Fruit fly (Drosophila melanogaster) whole organism, embryonic: ENCODE results near the gene gpp.

ENCODE experiments used
- Atf6 ChIP-seq: fragments of 200-800 bp; sonication (Bioruptor generic); IDR thresholded peaks from 2 replicates; pipeline ENCODE4 v1.3.6; 2022; ENCODE audit warnings: missing biosample characterization, missing genetic modification characterization
- B-H1 ChIP-seq: fragments of 200-800 bp; sonication (Bioruptor generic); IDR thresholded peaks from 3 replicates; pipeline ENCODE4 v1.3.6; 2022; ENCODE audit warnings: missing biosample characterization, missing genetic modification characterization
- Blimp-1 ChIP-seq: fragments of 200-800 bp; sonication (Bioruptor generic); optimal IDR thresholded peaks from 3 replicates; lab custom pipeline; 2018; ENCODE audit warnings: missing biosample characterization, missing genetic modification characterization, mild to moderate bottlenecking, moderate library complexity, missing genetic modification reagents
- BtbVII ChIP-seq: fragments of 200-800 bp; sonication (Bioruptor generic); optimal IDR thresholded peaks from 3 replicates; lab custom pipeline; 2017; ENCODE audit warnings: missing biosample characterization, mild to moderate bottlenecking, missing genetic modification characterization
- Bteb2 ChIP-seq: fragments of 200-800 bp; sonication (Bioruptor generic); optimal IDR thresholded peaks from 2 replicates; lab custom pipeline; 2016; ENCODE audit warnings: missing biosample characterization, missing genetic modification characterization
- CG13123 ChIP-seq: fragments of 200-800 bp; sonication (Bioruptor generic); optimal IDR thresholded peaks from 2 replicates; lab custom pipeline; 2016; ENCODE audit warnings: missing biosample characterization, missing genetic modification characterization
- CG14710 ChIP-seq: fragments of 200-800 bp; sonication (Bioruptor generic); optimal IDR thresholded peaks from 3 replicates; lab custom pipeline; 2019; ENCODE audit warnings: missing biosample characterization, mild to moderate bottlenecking, missing genetic modification characterization, moderate library complexity
- CG15011 ChIP-seq: fragments of 200-800 bp; sonication (Bioruptor generic); optimal IDR thresholded peaks from 3 replicates; lab custom pipeline; 2018; ENCODE audit warnings: missing biosample characterization, mild to moderate bottlenecking, missing genetic modification characterization
- CG15479 ChIP-seq: fragments of 200-800 bp; sonication (Bioruptor generic); optimal IDR thresholded peaks from 3 replicates; lab custom pipeline; 2019; ENCODE audit warnings: missing biosample characterization, mild to moderate bottlenecking, missing genetic modification characterization, moderate library complexity
- CG17359 ChIP-seq: fragments of 200-800 bp; sonication (Bioruptor generic); optimal IDR thresholded peaks from 3 replicates; lab custom pipeline; 2018; ENCODE audit warnings: missing biosample characterization, mild to moderate bottlenecking, missing genetic modification characterization, moderate library complexity
- CG17912 ChIP-seq: fragments of 200-800 bp; sonication (Bioruptor generic); optimal IDR thresholded peaks from 2 replicates; lab custom pipeline; 2018; ENCODE audit warnings: missing biosample characterization, mild to moderate bottlenecking, missing genetic modification characterization
- CG18764 ChIP-seq: fragments of 200-800 bp; sonication (Bioruptor generic); optimal IDR thresholded peaks from 3 replicates; lab custom pipeline; 2016; ENCODE audit warnings: missing biosample characterization, missing genetic modification characterization
- CG2712 ChIP-seq: fragments of 200-800 bp; optimal IDR thresholded peaks from 3 replicates; lab custom pipeline; 2019; ENCODE audit warnings: missing biosample characterization, mild to moderate bottlenecking, missing genetic modification characterization, moderate library complexity
- CG31365 ChIP-seq: fragments of 200-800 bp; sonication (Bioruptor generic); optimal IDR thresholded peaks from 2 replicates; lab custom pipeline; 2018; ENCODE audit warnings: missing biosample characterization, mild to moderate bottlenecking, missing genetic modification characterization
- CG33213 ChIP-seq: fragments of 200-800 bp; sonication (Bioruptor generic); optimal IDR thresholded peaks from 3 replicates; lab custom pipeline; 2016; ENCODE audit warnings: missing biosample characterization, missing genetic modification characterization
- CG34376 ChIP-seq: fragments of 200-800 bp; sonication (Bioruptor generic); optimal IDR thresholded peaks from 2 replicates; lab custom pipeline; 2018; ENCODE audit warnings: missing biosample characterization, mild to moderate bottlenecking, missing genetic modification characterization
- CG4730 ChIP-seq: fragments of 200-800 bp; sonication (Bioruptor generic); IDR thresholded peaks from 2 replicates; pipeline ENCODE4 v1.3.6; 2022; ENCODE audit warnings: missing biosample characterization, missing genetic modification characterization
- CG5953 ChIP-seq: fragments of 200-800 bp; sonication (Bioruptor generic); IDR thresholded peaks from 2 replicates; pipeline ENCODE4 v1.3.6; 2022; ENCODE audit warnings: missing biosample characterization, missing genetic modification characterization
- CG6272 ChIP-seq: fragments of 200-800 bp; sonication (Bioruptor generic); IDR thresholded peaks from 2 replicates; pipeline ENCODE4 v1.3.6; 2022; ENCODE audit warnings: missing biosample characterization, missing genetic modification characterization
- CG6654 ChIP-seq: fragments of 200-800 bp; sonication (Bioruptor generic); optimal IDR thresholded peaks from 2 replicates; lab custom pipeline; 2017; ENCODE audit warnings: missing biosample characterization, mild to moderate bottlenecking, missing genetic modification characterization
- CG7963 ChIP-seq: fragments of 200-800 bp; sonication (Bioruptor generic); IDR thresholded peaks from 3 replicates; pipeline ENCODE4 v1.3.6; 2022; ENCODE audit warnings: missing biosample characterization, missing genetic modification characterization; ENCODE audit not compliant: partially characterized antibody
- CoRest ChIP-seq: fragments of 200-800 bp; sonication (Bioruptor generic); optimal IDR thresholded peaks from 3 replicates; lab custom pipeline; 2018; ENCODE audit warnings: missing biosample characterization, mild to moderate bottlenecking, missing genetic modification characterization, moderate library complexity
- Dad ChIP-seq: fragments of 200-800 bp; sonication (Bioruptor generic); optimal IDR thresholded peaks from 3 replicates; lab custom pipeline; 2016; ENCODE audit warnings: missing biosample characterization, missing genetic modification characterization
- Dip2 ChIP-seq: fragments of 200-800 bp; sonication (Bioruptor generic); IDR thresholded peaks from 2 replicates; pipeline ENCODE4 v1.3.6; 2022; ENCODE audit warnings: missing biosample characterization, missing genetic modification characterization
- Fer1 ChIP-seq: fragments of 200-800 bp; sonication (Bioruptor generic); optimal IDR thresholded peaks from 2 replicates; lab custom pipeline; 2017; ENCODE audit warnings: missing biosample characterization, mild to moderate bottlenecking, missing genetic modification characterization
- GATAe ChIP-seq: fragments of 200-800 bp; sonication (Bioruptor generic); conservative IDR thresholded peaks from 2 replicates; pipeline ENCODE4 v1.3.6; 2022; ENCODE audit warnings: missing biosample characterization, missing genetic modification characterization
- HmgD ChIP-seq: fragments of 200-800 bp; sonication (Bioruptor generic); optimal IDR thresholded peaks from 3 replicates; lab custom pipeline; 2016; ENCODE audit warnings: missing biosample characterization, missing genetic modification characterization
- Hr39 ChIP-seq: fragments of >200 bp; optimal IDR thresholded peaks from 2 replicates; lab custom pipeline; 2017
- NfI ChIP-seq: fragments of 200-800 bp; sonication (Bioruptor generic); optimal IDR thresholded peaks from 3 replicates; lab custom pipeline; 2018; ENCODE audit warnings: missing biosample characterization, mild to moderate bottlenecking, missing genetic modification characterization, moderate library complexity
- Opbp ChIP-seq: fragments of 200-800 bp; sonication (Bioruptor generic); IDR thresholded peaks from 3 replicates; pipeline ENCODE4 v1.3.6; 2022; ENCODE audit warnings: missing biosample characterization, missing genetic modification characterization; ENCODE audit not compliant: partially characterized antibody
- Scr ChIP-seq: fragments of 200-800 bp; sonication (Bioruptor generic); IDR thresholded peaks from 2 replicates; pipeline ENCODE4 v1.3.6; 2022; ENCODE audit warnings: missing biosample characterization, missing genetic modification characterization; ENCODE audit not compliant: partially characterized antibody
- Stat92E ChIP-seq, 3 experiments: fragments of >200 bp in 2 of 3; fragments of 200-800 bp in 1 of 3; sonication (Bioruptor generic) in 1 of 3; optimal IDR thresholded peaks; 2 replicates each; lab custom pipeline; 2017 to 2019; ENCODE audit warnings: missing biosample characterization in 3 of 3, missing genetic modification characterization in 3 of 3, mild to moderate bottlenecking in 1 of 3, moderate library complexity in 1 of 3
- Xrp1 ChIP-seq: fragments of 200-800 bp; sonication (Bioruptor generic); IDR thresholded peaks from 2 replicates; pipeline ENCODE4 v1.3.6; 2022; ENCODE audit warnings: missing biosample characterization, missing genetic modification characterization
- amos ChIP-seq: fragments of 200-800 bp; sonication (Bioruptor generic); IDR thresholded peaks from 2 replicates; pipeline ENCODE4 v1.3.6; 2022; ENCODE audit warnings: missing biosample characterization, missing genetic modification characterization; ENCODE audit not compliant: partially characterized antibody
- ap ChIP-seq: fragments of 200-800 bp; sonication (Bioruptor generic); IDR thresholded peaks from 2 replicates; pipeline ENCODE4 v1.3.6; 2022; ENCODE audit warnings: missing biosample characterization, missing genetic modification characterization
- ato ChIP-seq: fragments of 200-800 bp; sonication (Bioruptor generic); IDR thresholded peaks from 2 replicates; pipeline ENCODE4 v1.3.6; 2022; ENCODE audit warnings: missing biosample characterization, missing genetic modification characterization; ENCODE audit not compliant: partially characterized antibody
- cato ChIP-seq: fragments of 200-800 bp; sonication (Bioruptor generic); optimal IDR thresholded peaks from 2 replicates; lab custom pipeline; 2016; ENCODE audit warnings: missing biosample characterization, missing genetic modification characterization, borderline replicate concordance
- grau ChIP-seq: fragments of 200-800 bp; optimal IDR thresholded peaks from 3 replicates; lab custom pipeline; 2019; ENCODE audit warnings: missing biosample characterization, mild to moderate bottlenecking, missing genetic modification characterization, moderate library complexity
- klu ChIP-seq: fragments of 200-800 bp; sonication (Bioruptor generic); IDR thresholded peaks from 2 replicates; pipeline ENCODE4 v1.3.6; 2022; ENCODE audit warnings: missing biosample characterization, missing genetic modification characterization
- lilli ChIP-seq: fragments of 200-800 bp; sonication (Bioruptor generic); optimal IDR thresholded peaks from 3 replicates; lab custom pipeline; 2016; ENCODE audit warnings: missing biosample characterization, missing genetic modification characterization
- mld ChIP-seq: fragments of 200-800 bp; sonication (Bioruptor generic); IDR thresholded peaks from 3 replicates; pipeline ENCODE4 v1.3.6; 2022; ENCODE audit warnings: missing biosample characterization, missing genetic modification characterization; ENCODE audit not compliant: partially characterized antibody
- nom ChIP-seq: fragments of 200-800 bp; sonication (Bioruptor generic); optimal IDR thresholded peaks from 2 replicates; lab custom pipeline; 2017; ENCODE audit warnings: missing biosample characterization, missing genetic modification characterization, mild to moderate bottlenecking, moderate library complexity, missing genetic modification reagents
- ro ChIP-seq: fragments of 200-800 bp; sonication (Bioruptor generic); IDR thresholded peaks from 2 replicates; pipeline ENCODE4 v1.3.6; 2022; ENCODE audit warnings: missing biosample characterization, missing genetic modification characterization
- sc ChIP-seq, 3 experiments: fragments of >200 bp in 2 of 3; fragments of 200-800 bp in 1 of 3; sonication (Bioruptor generic) in 1 of 3; optimal IDR thresholded peaks; 2 replicates in 2 of 3; 3 replicates in 1 of 3; lab custom pipeline; 2017; ENCODE audit warnings: mild to moderate bottlenecking in 1 of 3, missing biosample characterization in 1 of 3, missing genetic modification characterization in 1 of 3, missing genetic modification reagents in 1 of 3
- slbo ChIP-seq: fragments of 200-800 bp; sonication (Bioruptor generic); IDR thresholded peaks from 2 replicates; pipeline ENCODE4 v1.3.6; 2022; ENCODE audit warnings: missing biosample characterization, missing genetic modification characterization
- stwl ChIP-seq: fragments of 200-800 bp; sonication (Bioruptor generic); optimal IDR thresholded peaks from 3 replicates; lab custom pipeline; 2018; ENCODE audit warnings: missing biosample characterization, mild to moderate bottlenecking, missing genetic modification characterization, moderate library complexity
- unc-4 ChIP-seq: fragments of 200-800 bp; sonication (Bioruptor generic); IDR thresholded peaks from 2 replicates; pipeline ENCODE4 v1.3.6; 2022; ENCODE audit warnings: missing biosample characterization, missing genetic modification characterization; ENCODE audit not compliant: partially characterized antibody
- vnd ChIP-seq: fragments of 200-800 bp; sonication (Bioruptor generic); IDR thresholded peaks from 3 replicates; pipeline ENCODE4 v1.3.6; 2022; ENCODE audit warnings: missing biosample characterization, missing genetic modification characterization; ENCODE audit not compliant: partially characterized antibody
- wek ChIP-seq: fragments of 200-800 bp; sonication (Bioruptor generic); optimal IDR thresholded peaks from 3 replicates; lab custom pipeline; 2018; ENCODE audit warnings: missing biosample characterization, mild to moderate bottlenecking, missing genetic modification characterization, moderate library complexity

Gene gpp

DNA sequence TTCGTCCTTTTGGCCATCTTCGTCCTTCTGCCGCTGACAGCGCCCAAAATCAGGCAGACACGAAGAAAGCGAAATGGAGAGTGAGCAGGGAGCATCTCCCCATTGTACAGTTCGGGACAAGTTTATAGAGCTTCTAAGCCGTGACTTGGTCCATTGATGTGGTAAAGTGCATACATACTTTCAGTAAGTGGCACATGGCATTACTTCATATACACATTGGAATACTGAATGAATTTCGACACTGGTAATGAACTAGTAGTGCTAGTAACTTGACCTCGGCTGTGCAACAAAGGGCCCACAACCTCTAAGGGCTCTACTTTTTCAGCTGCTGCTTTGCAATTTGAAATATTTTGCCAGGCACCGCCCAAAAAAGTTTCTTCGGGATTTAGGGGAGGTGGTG, 9.6 kb downstream of the gpp start (continued):
- peak; percentile 45 for TF ChIP-seq CG33213 (GFP tag; lab: Kevin White, UChicago)
- TF ChIP-seq Bteb2 (GFP tag; lab: Kevin White, UChicago): peak; percentile 66
- TF ChIP-seq nom: no peak
- 0 out of 2 replicates have a peak, but pooled peaks have one; percentile 27 for TF ChIP-seq GATAe (GFP tag; lab: Robert Waterston, UW)
- no peak for TF ChIP-seq cato (GFP tag; lab: Kevin White, UChicago)
- no peak for TF ChIP-seq wek
- peak; percentile 78 for TF ChIP-seq CG17359
- peak; percentile 73 for TF ChIP-seq Xrp1 (GFP tag; lab: Robert Waterston, UW)
- peak; percentile 37 for TF ChIP-seq CG6654
- peak; percentile 74 for TF ChIP-seq B-H1 (GFP tag; lab: Robert Waterston, UW)
- peak; percentile 62; the same call in 1 of the 2 replicates for TF ChIP-seq CG4730 (GFP tag; lab: Robert Waterston, UW)
- TF ChIP-seq Scr (GFP tag; lab: Robert Waterston, UW): no peak
- peak; percentile 64 for TF ChIP-seq CG15011
- peak; percentile 74 for TF ChIP-seq BtbVII (GFP tag; lab: Kevin White, UChicago)
- TF ChIP-seq HmgD (GFP tag; lab: Kevin White, UChicago): no peak
- TF ChIP-seq ap (GFP tag; lab: Robert Waterston, UW): peak; percentile 42; the same call in 1 of the 2 replicates
- TF ChIP-seq CG34376 (GFP tag; lab: Kevin White, UChicago): peak; percentile 72
- peak; percentile 90 for TF ChIP-seq Fer1 (GFP tag; lab: Kevin White, UChicago)
- 0 out of 2 replicates have a peak, but pooled peaks have one; percentile 37 for TF ChIP-seq CG6272 (GFP tag; lab: Robert Waterston, UW)
- TF ChIP-seq CG17912 (GFP tag; lab: Kevin White, UChicago): no peak
- peak; percentile 82 for TF ChIP-seq NfI (GFP tag; lab: Kevin White, UChicago)
- TF ChIP-seq Dad (GFP tag; lab: Kevin White, UChicago): peak; percentile 78
- TF ChIP-seq CG31365: peak; percentile 60
- no peak for TF ChIP-seq Stat92E (GFP tag; optimal IDR thresholded peaks at IDR 0.05; lab: Kevin White, UChicago)
- TF ChIP-seq Dip2 (GFP tag; lab: Robert Waterston, UW): no peak
- peak; percentile 90 for TF ChIP-seq slbo (GFP tag; lab: Robert Waterston, UW)
- no peak for TF ChIP-seq mld (GFP tag; lab: Robert Waterston, UW)
- TF ChIP-seq lilli: peak; percentile 85
- TF ChIP-seq CG13123 (GFP tag; lab: Kevin White, UChicago): no peak
- peak; percentile 75 for TF ChIP-seq CG5953 (GFP tag; lab: Robert Waterston, UW)
- TF ChIP-seq Blimp-1 (GFP tag; lab: Kevin White, UChicago): peak; percentile 49
- no peak for TF ChIP-seq Hr39 (lab: Kevin White, UChicago)
- TF ChIP-seq amos (GFP tag; lab: Robert Waterston, UW): no peak
- TF ChIP-seq CG18764 (GFP tag; lab: Kevin White, UChicago): peak; percentile 48
- TF ChIP-seq CG7963: no peak
- TF ChIP-seq sc (optimal IDR thresholded peaks at IDR 0.05; lab: Kevin White, UChicago): no peak
- TF ChIP-seq sc (GFP tag; optimal IDR thresholded peaks at IDR 0.05; lab: Kevin White, UChicago): no peak
- TF ChIP-seq Atf6 (GFP tag; lab: Robert Waterston, UW): peak; percentile 83
- peak; percentile 61 for TF ChIP-seq CG2712
- no peak for TF ChIP-seq Opbp
- no peak for TF ChIP-seq stwl (tag; lab: Kevin White, UChicago)
- TF ChIP-seq ato (GFP tag; lab: Robert Waterston, UW): no peak
- TF ChIP-seq vnd (GFP tag; lab: Robert Waterston, UW): no peak
- peak; percentile 16 for TF ChIP-seq CG14710 (tag; lab: Kevin White, UChicago)
- peak; percentile 68 for TF ChIP-seq CoRest (tag; lab: Kevin White, UChicago)
- peak; percentile 78 for TF ChIP-seq grau
- peak; percentile 65 for TF ChIP-seq klu (GFP tag; lab: Robert Waterston, UW)
- TF ChIP-seq unc-4 (GFP tag; lab: Robert Waterston, UW): no peak
- TF ChIP-seq ro (GFP tag; lab: Robert Waterston, UW): peak; percentile 40; the same call in 1 of the 2 replicates
- TF ChIP-seq CG15479 (GFP tag; lab: Kevin White, UChicago): no peak
